Worm (Caenorhabditis elegans) whole organism, L1 larva: Measurements from ENCODE around the gene Y48A6B.3.

Experiments
- Y116A8C.19 ChIP-seq: sonication (generic microtip); optimal IDR thresholded peaks from 2 replicates; lab custom pipeline; 2016; ENCODE audit warnings: missing compliant biosample characterization, missing genetic modification characterization, borderline replicate concordance
- alr-1 ChIP-seq: fragments of 200-800 bp; sonication (Bioruptor generic); optimal IDR thresholded peaks from 2 replicates; lab custom pipeline; 2018; ENCODE audit warnings: borderline replicate concordance, mild to moderate bottlenecking, missing genetic modification characterization, missing compliant biosample characterization
- aly-2 ChIP-seq: fragments of 150-350 bp; optimal IDR thresholded peaks from 2 replicates; lab custom pipeline; 2014; ENCODE audit warnings: missing biosample characterization, missing genetic modification characterization
- ama-1 ChIP-seq: fragments of 150-350 bp; optimal IDR thresholded peaks from 2 replicates; lab custom pipeline; 2014
- ceh-88 ChIP-seq: fragments of 200-800 bp; sonication (Bioruptor generic); IDR thresholded peaks from 2 replicates; pipeline ENCODE4 v1.3.6; 2022; ENCODE audit warnings: missing genetic modification characterization, missing compliant biosample characterization
- ceh-90 ChIP-seq: sonication (generic microtip); optimal IDR thresholded peaks from 2 replicates; lab custom pipeline; 2016; ENCODE audit warnings: missing genetic modification characterization, missing compliant biosample characterization
- ces-1 ChIP-seq: fragments of 150-350 bp; optimal IDR thresholded peaks from 2 replicates; lab custom pipeline; 2014; ENCODE audit warnings: missing biosample characterization, missing genetic modification reagents, missing genetic modification characterization
- dpl-1 ChIP-seq, 3 experiments: fragments of 150-350 bp in 2 of 3; sonication (generic microtip) in 1 of 3; optimal IDR thresholded peaks; 2 replicates each; lab custom pipeline; 2014 to 2017; ENCODE audit warnings: missing biosample characterization in 3 of 3, missing genetic modification characterization in 3 of 3, missing genetic modification reagents in 3 of 3
- efl-1 ChIP-seq, 4 experiments: fragments of 150-350 bp; optimal IDR thresholded peaks in 3 of 4; peaks in 1 of 4; 1 replicate in 1 of 4; 2 replicates in 3 of 4; lab custom pipeline; 2014; ENCODE audit warnings: missing biosample characterization in 2 of 4, missing genetic modification characterization in 2 of 4, missing genetic modification reagents in 2 of 4
- egl-13 ChIP-seq: sonication (generic microtip); optimal IDR thresholded peaks from 2 replicates; lab custom pipeline; 2016; ENCODE audit warnings: missing genotype, missing genetic modification reagents, missing genetic modification characterization, missing compliant biosample characterization
- elt-2 ChIP-seq: sonication (generic microtip); optimal IDR thresholded peaks from 2 replicates; lab custom pipeline; 2016; ENCODE audit warnings: missing genetic modification characterization, mild to moderate bottlenecking, inconsistent platforms, missing compliant biosample characterization, missing genetic modification reagents
- fkh-10 ChIP-seq: sonication (generic microtip); optimal IDR thresholded peaks from 2 replicates; lab custom pipeline; 2017; ENCODE audit warnings: missing biosample characterization, missing genetic modification reagents, missing genetic modification characterization
- fkh-4 ChIP-seq: sonication (generic microtip); optimal IDR thresholded peaks from 2 replicates; lab custom pipeline; 2016; ENCODE audit warnings: missing compliant biosample characterization, missing genetic modification characterization, borderline replicate concordance
- fkh-8 ChIP-seq: sonication (generic microtip); optimal IDR thresholded peaks from 2 replicates; lab custom pipeline; 2016; ENCODE audit warnings: mild to moderate bottlenecking, missing genetic modification characterization, missing compliant biosample characterization
- grh-1 ChIP-seq: fragments of 200-800 bp; sonication (Bioruptor generic); IDR thresholded peaks from 2 replicates; pipeline ENCODE4 v1.3.6; 2022; ENCODE audit warnings: missing genetic modification reagents, missing genetic modification characterization, missing compliant biosample characterization
- hlh-4 ChIP-seq: sonication (generic microtip); optimal IDR thresholded peaks from 2 replicates; lab custom pipeline; 2016; ENCODE audit warnings: mild to moderate bottlenecking, missing genetic modification characterization, missing compliant biosample characterization
- irx-1 ChIP-seq: sonication (generic microtip); optimal IDR thresholded peaks from 2 replicates; lab custom pipeline; 2016; ENCODE audit warnings: missing genetic modification characterization, missing compliant biosample characterization
- isw-1 ChIP-seq: fragments of 200-800 bp; sonication (Bioruptor generic); IDR thresholded peaks from 2 replicates; pipeline ENCODE4 v1.3.6; 2022; ENCODE audit warnings: missing genetic modification characterization, missing compliant biosample characterization
- jun-1 ChIP-seq: fragments of 150-350 bp; optimal IDR thresholded peaks from 2 replicates; lab custom pipeline; 2014; ENCODE audit warnings: missing biosample characterization, missing genetic modification reagents, missing genetic modification characterization
- lin-14 ChIP-seq: fragments of 200-800 bp; sonication (Bioruptor generic); optimal IDR thresholded peaks from 2 replicates; lab custom pipeline; 2018; ENCODE audit warnings: mild to moderate bottlenecking, missing genetic modification characterization, moderate library complexity, missing compliant biosample characterization
- lin-15B ChIP-seq: fragments of 150-350 bp; sonication (generic microtip); optimal IDR thresholded peaks from 3 replicates; lab custom pipeline; 2014; ENCODE audit warnings: missing biosample characterization, missing genetic modification characterization
- lin-35 ChIP-seq, 2 experiments: fragments of 150-350 bp; optimal IDR thresholded peaks; 2 replicates each; lab custom pipeline; 2014; ENCODE audit warnings: missing biosample characterization in 2 of 2, missing genetic modification characterization in 2 of 2, missing genetic modification reagents in 2 of 2
- mdl-1 ChIP-seq, 2 experiments: fragments of 150-350 bp; optimal IDR thresholded peaks; 2 replicates each; lab custom pipeline; 2014 to 2017; ENCODE audit warnings: missing biosample characterization in 2 of 2, missing genetic modification characterization in 2 of 2, inconsistent platforms in 1 of 2
- mef-2 ChIP-seq: fragments of 150-350 bp; optimal IDR thresholded peaks from 2 replicates; lab custom pipeline; 2014; ENCODE audit warnings: missing biosample characterization, missing genetic modification characterization
- mep-1 ChIP-seq: fragments of 150-350 bp; optimal IDR thresholded peaks from 2 replicates; lab custom pipeline; 2014; ENCODE audit warnings: missing biosample characterization, missing genetic modification characterization
- nhr-11 ChIP-seq: fragments of 150-350 bp; optimal IDR thresholded peaks from 2 replicates; lab custom pipeline; 2014; ENCODE audit warnings: missing biosample characterization, missing genetic modification characterization
- nhr-20 ChIP-seq: sonication (generic microtip); optimal IDR thresholded peaks from 2 replicates; lab custom pipeline; 2016; ENCODE audit warnings: mild to moderate bottlenecking, missing genetic modification characterization, missing compliant biosample characterization
- nhr-237 ChIP-seq: fragments of 150-350 bp; optimal IDR thresholded peaks from 2 replicates; lab custom pipeline; 2014; ENCODE audit warnings: missing biosample characterization, missing genetic modification characterization
- nhr-28 ChIP-seq: fragments of 150-350 bp; optimal IDR thresholded peaks from 2 replicates; lab custom pipeline; 2014; ENCODE audit warnings: missing biosample characterization, missing genetic modification characterization
- nhr-84 ChIP-seq: sonication (generic microtip); optimal IDR thresholded peaks from 2 replicates; lab custom pipeline; 2017; ENCODE audit warnings: missing biosample characterization, missing genetic modification characterization
- nhr-85 ChIP-seq: sonication (generic microtip); peaks from one replicate; lab custom pipeline; 2016; ENCODE audit warnings: missing genetic modification characterization, inconsistent platforms, missing compliant biosample characterization
- nhr-90 ChIP-seq: sonication (generic microtip); optimal IDR thresholded peaks from 2 replicates; lab custom pipeline; 2016; ENCODE audit warnings: mild to moderate bottlenecking, missing genetic modification characterization, missing compliant biosample characterization; ENCODE audit not compliant: poor library complexity
- pax-3 ChIP-seq: fragments of 200-800 bp; sonication (Bioruptor generic); optimal IDR thresholded peaks from 2 replicates; lab custom pipeline; 2018; ENCODE audit warnings: mild to moderate bottlenecking, missing genetic modification characterization, moderate library complexity, missing compliant biosample characterization
- pqm-1 ChIP-seq: sonication (generic microtip); optimal IDR thresholded peaks from 3 replicates; lab custom pipeline; 2017; ENCODE audit warnings: missing biosample characterization, missing genetic modification characterization
- rnt-1 ChIP-seq: sonication (generic microtip); optimal IDR thresholded peaks from 2 replicates; lab custom pipeline; 2016; ENCODE audit warnings: mild to moderate bottlenecking, missing genetic modification characterization, moderate library complexity, missing compliant biosample characterization
- snu-23 ChIP-seq: sonication (generic microtip); optimal IDR thresholded peaks from 2 replicates; lab custom pipeline; 2016; ENCODE audit warnings: missing genetic modification characterization, missing compliant biosample characterization
- sox-4 ChIP-seq: sonication (generic microtip); optimal IDR thresholded peaks from 2 replicates; lab custom pipeline; 2016; ENCODE audit warnings: missing genetic modification characterization, missing compliant biosample characterization
- sup-37 ChIP-seq: fragments of 200-800 bp; sonication (Bioruptor generic); optimal IDR thresholded peaks from 2 replicates; lab custom pipeline; 2018; ENCODE audit warnings: mild to moderate bottlenecking, missing genetic modification characterization, missing compliant biosample characterization
- tbx-2 ChIP-seq: sonication (generic microtip); optimal IDR thresholded peaks from 2 replicates; lab custom pipeline; 2016; ENCODE audit warnings: missing genetic modification characterization, missing compliant biosample characterization
- unc-130 ChIP-seq: fragments of 150-350 bp; optimal IDR thresholded peaks from 2 replicates; lab custom pipeline; 2017; ENCODE audit warnings: missing biosample characterization, missing genetic modification characterization, inconsistent platforms
- unc-62 ChIP-seq: fragments of 150-350 bp; optimal IDR thresholded peaks from 2 replicates; lab custom pipeline; 2014; ENCODE audit warnings: missing biosample characterization, missing genetic modification reagents, missing genetic modification characterization
- unc-86 ChIP-seq: sonication (generic microtip); optimal IDR thresholded peaks from 2 replicates; lab custom pipeline; 2016; ENCODE audit warnings: missing genetic modification characterization, missing compliant biosample characterization
- vab-15 ChIP-seq: sonication (generic microtip); optimal IDR thresholded peaks from 2 replicates; lab custom pipeline; 2017; ENCODE audit warnings: missing genotype, mild to moderate bottlenecking, missing genetic modification characterization, missing compliant biosample characterization
- zag-1 ChIP-seq: fragments of 150-350 bp; optimal IDR thresholded peaks from 2 replicates; lab custom pipeline; 2014; ENCODE audit warnings: missing biosample characterization, missing genetic modification characterization
- zip-4 ChIP-seq: fragments of 200-800 bp; sonication (Bioruptor generic); optimal IDR thresholded peaks from 2 replicates; lab custom pipeline; 2018; ENCODE audit warnings: mild to moderate bottlenecking, missing genetic modification characterization, moderate library complexity, missing compliant biosample characterization

Y48A6B.3 gene

ce11 chrIII:11007552-11008272 is at the start of gene Y48A6B.3, which contains the start of gene fipr-17 (continued):
- TF ChIP-seq hlh-4 (tag; lab: Kevin White, UChicago), result no peak
- no peak for TF ChIP-seq Y116A8C.19 (tag; lab: Kevin White, UChicago)
- peak in 1 of 2 experiments; percentile 52 for TF ChIP-seq mdl-1 (tag; optimal IDR thresholded peaks at IDR 0.05; lab: Kevin White, UChicago)
- TF ChIP-seq ces-1 (GFP tag; lab: Kevin White, UChicago), result no peak
- peak; percentile 87 for TF ChIP-seq tbx-2 (tag; lab: Kevin White, UChicago)
- TF ChIP-seq isw-1, result peak; percentile 83
- TF ChIP-seq fkh-4 (tag; lab: Kevin White, UChicago), result peak; percentile 27
- no peak for TF ChIP-seq sup-37 (GFP tag; lab: Kevin White, UChicago)
- no peak for TF ChIP-seq alr-1 (tag; lab: Kevin White, UChicago)
- TF ChIP-seq rnt-1 (tag; lab: Kevin White, UChicago), result peak; percentile 94
- peak; percentile 47 for TF ChIP-seq aly-2 (tag; lab: Kevin White, UChicago)
- TF ChIP-seq fkh-10, result no peak
- TF ChIP-seq unc-62 (GFP tag; lab: Kevin White, UChicago), result no peak
- no peak for TF ChIP-seq nhr-28 (tag; lab: Kevin White, UChicago)
- peak; percentile 83 for TF ChIP-seq fkh-8 (tag; lab: Kevin White, UChicago)
- TF ChIP-seq grh-1 (GFP tag; lab: Robert Waterston, UW), result peak; percentile 68
- TF ChIP-seq jun-1 (tag; lab: Kevin White, UChicago), result peak; percentile 77
- TF ChIP-seq unc-86 (tag; lab: Kevin White, UChicago), result peak; percentile 80
- peak; percentile 52 for TF ChIP-seq ceh-90 (tag; lab: Kevin White, UChicago)
- peak; percentile 74 for TF ChIP-seq pax-3 (tag; lab: Kevin White, UChicago)
- TF ChIP-seq lin-35 (GFP tag; optimal IDR thresholded peaks at IDR 0.05; lab: Kevin White, UChicago), result peak; percentile 100
- TF ChIP-seq snu-23 (GFP tag; lab: Kevin White, UChicago), result peak; percentile 90
- no peak for TF ChIP-seq ama-1
- TF ChIP-seq lin-15B (tag; lab: Kevin White, UChicago), result peak; percentile 95
- peak; percentile 75 for TF ChIP-seq vab-15 (tag; lab: Kevin White, UChicago)
- TF ChIP-seq mep-1 (tag; lab: Kevin White, UChicago), result peak; percentile 86
- TF ChIP-seq unc-130, result peak; percentile 90
- TF ChIP-seq zag-1, result no peak
- peak; percentile 99 to 100 for TF ChIP-seq efl-1 (optimal IDR thresholded peaks at IDR 0.05; lab: Kevin White, UChicago)
- TF ChIP-seq efl-1 (GFP tag; optimal IDR thresholded peaks at IDR 0.05 in 1 of 2; lab: Kevin White, UChicago), result peak; percentile 100
- TF ChIP-seq zip-4, result peak; percentile 59
- TF ChIP-seq lin-14 (GFP tag; lab: Kevin White, UChicago), result peak; percentile 87
- peak; percentile 50 for TF ChIP-seq mef-2
- peak; percentile 87 for TF ChIP-seq nhr-85 (tag; lab: Kevin White, UChicago)

ce11 chrIII:10960387-10960786 is 47.6 kb upstream of the Y48A6B.3 start:
- TF ChIP-seq grh-1 (GFP tag; lab: Robert Waterston, UW) (0 out of 2 replicates have a peak, but pooled peaks have one; percentile 22), nhr-90 (no peak), efl-1 (optimal IDR thresholded peaks at IDR 0.05; lab: Kevin White, UChicago) (no peak), efl-1 (GFP tag; optimal IDR thresholded peaks at IDR 0.05 in 1 of 2; lab: Kevin White, UChicago) (peak in 1 of 2 experiments; percentile 54)

- TF ChIP-seq mef-2 (no peak), nhr-237 (tag; lab: Kevin White, UChicago) (no peak), nhr-11 (no peak), nhr-28 (tag; lab: Kevin White, UChicago) (no peak), sox-4 (no peak), nhr-84 (no peak), Y116A8C.19 (tag; lab: Kevin White, UChicago) (no peak), elt-2 (no peak), unc-62 (GFP tag; lab: Kevin White, UChicago) (no peak), pqm-1 (no peak), unc-130 (no peak), egl-13 (tag; lab: Kevin White, UChicago) (no peak), isw-1 (no peak), nhr-20 (tag; lab: Kevin White, UChicago) (no peak), ceh-88 (GFP tag; lab: Robert Waterston, UW) (no peak), irx-1 (tag; lab: Kevin White, UChicago) (no peak), dpl-1 (GFP tag; optimal IDR thresholded peaks at IDR 0.05; lab: Kevin White, UChicago) (no peak), sup-37 (GFP tag; lab: Kevin White, UChicago) (no peak), lin-14 (GFP tag; lab: Kevin White, UChicago) (no peak)
Measured at ce11 chrIII:10962910-10963309, 45.1 kb upstream of the Y48A6B.3 start.
